Worm (Caenorhabditis elegans) whole organism, L2 larva: ENCODE data around the gene W01G7.4.
A peak's percentile ranks its signal among the peaks of the same experiment; 100 is the strongest.

Source experiments
- C34F6.9 ChIP-seq: fragments of 150-350 bp; optimal IDR thresholded peaks from 2 replicates; lab custom pipeline; 2014; ENCODE audit warnings: missing biosample characterization, missing genetic modification characterization
- F13H6.1 ChIP-seq: sonication (generic microtip); optimal IDR thresholded peaks from 2 replicates; lab custom pipeline; 2016; ENCODE audit warnings: missing genetic modification characterization, missing compliant biosample characterization
- Y55F3AM.14 ChIP-seq: fragments of 200-800 bp; sonication (Bioruptor generic); optimal IDR thresholded peaks from 2 replicates; lab custom pipeline; 2018; ENCODE audit warnings: mild to moderate bottlenecking, missing genetic modification characterization, missing compliant biosample characterization
- ZK546.5 ChIP-seq: sonication (generic microtip); optimal IDR thresholded peaks from 2 replicates; lab custom pipeline; 2017; ENCODE audit warnings: missing biosample characterization, missing genetic modification characterization
- alr-1 ChIP-seq: fragments of 150-350 bp; optimal IDR thresholded peaks from 2 replicates; lab custom pipeline; 2014; ENCODE audit warnings: missing biosample characterization, missing genetic modification characterization
- aly-2 ChIP-seq: fragments of 150-350 bp; optimal IDR thresholded peaks from 2 replicates; lab custom pipeline; 2014; ENCODE audit warnings: missing biosample characterization, missing genetic modification characterization
- blmp-1 ChIP-seq: sonication (generic microtip); optimal IDR thresholded peaks from 2 replicates; lab custom pipeline; 2017; ENCODE audit warnings: missing genetic modification characterization, mild to moderate bottlenecking, missing compliant biosample characterization, antibody characterized with exemption, moderate library complexity; ENCODE audit not compliant: insufficient read depth
- ceh-16 ChIP-seq: fragments of 150-350 bp; optimal IDR thresholded peaks from 2 replicates; lab custom pipeline; 2014; ENCODE audit warnings: missing biosample characterization, missing genetic modification characterization
- crh-2 ChIP-seq: sonication (generic microtip); optimal IDR thresholded peaks from 2 replicates; lab custom pipeline; 2017; ENCODE audit warnings: missing biosample characterization, missing genetic modification characterization
- dmd-4 ChIP-seq: sonication (generic microtip); optimal IDR thresholded peaks from 2 replicates; lab custom pipeline; 2017; ENCODE audit warnings: missing biosample characterization, missing genetic modification characterization
- egl-27 ChIP-seq: sonication (generic microtip); optimal IDR thresholded peaks from 3 replicates; lab custom pipeline; 2017; ENCODE audit warnings: missing biosample characterization, missing genetic modification reagents, missing genetic modification characterization
- elt-1 ChIP-seq: fragments of 150-350 bp; optimal IDR thresholded peaks from 2 replicates; lab custom pipeline; 2014; ENCODE audit warnings: missing biosample characterization, missing genetic modification characterization
- elt-3 ChIP-seq: sonication (generic microtip); optimal IDR thresholded peaks from 2 replicates; lab custom pipeline; 2017; ENCODE audit warnings: missing biosample characterization, missing genetic modification characterization
- fos-1 ChIP-seq: fragments of 150-350 bp; optimal IDR thresholded peaks from 2 replicates; lab custom pipeline; 2014; ENCODE audit warnings: missing biosample characterization, missing genetic modification characterization
- gmeb-1 ChIP-seq: fragments of 150-350 bp; optimal IDR thresholded peaks from 2 replicates; lab custom pipeline; 2014; ENCODE audit warnings: missing biosample characterization, missing genetic modification characterization
- lin-11 ChIP-seq: fragments of 150-350 bp; sonication (generic microtip); optimal IDR thresholded peaks from 2 replicates; lab custom pipeline; 2014; ENCODE audit warnings: missing biosample characterization, missing genetic modification characterization, inconsistent platforms, mixed read lengths
- lin-13 ChIP-seq: fragments of 150-350 bp; optimal IDR thresholded peaks from 2 replicates; lab custom pipeline; 2014; ENCODE audit warnings: missing biosample characterization, missing genetic modification reagents, missing genetic modification characterization
- lin-39 ChIP-seq: fragments of 150-350 bp; optimal IDR thresholded peaks from 2 replicates; lab custom pipeline; 2014; ENCODE audit warnings: missing biosample characterization, missing genetic modification reagents, missing genetic modification characterization
- lsy-2 ChIP-seq, 2 experiments: fragments of 150-350 bp in 1 of 2; sonication (generic microtip) in 1 of 2; optimal IDR thresholded peaks; 2 replicates each; lab custom pipeline; 2014 to 2017; ENCODE audit warnings: missing biosample characterization in 2 of 2, missing genetic modification characterization in 2 of 2
- mab-5 ChIP-seq: fragments of 150-350 bp; optimal IDR thresholded peaks from 2 replicates; lab custom pipeline; 2014; ENCODE audit warnings: missing biosample characterization, missing genetic modification characterization
- mdl-1 ChIP-seq, 2 experiments: fragments of 150-350 bp in 1 of 2; sonication (generic microtip) in 1 of 2; optimal IDR thresholded peaks; 2 replicates each; lab custom pipeline; 2017; ENCODE audit warnings: missing biosample characterization in 2 of 2, missing genetic modification characterization in 2 of 2
- nhr-10 ChIP-seq: sonication (generic microtip); optimal IDR thresholded peaks from 2 replicates; lab custom pipeline; 2017; ENCODE audit warnings: missing biosample characterization, missing genetic modification characterization
- nhr-12 ChIP-seq: fragments of 150-350 bp; optimal IDR thresholded peaks from 2 replicates; lab custom pipeline; 2014; ENCODE audit warnings: missing biosample characterization, missing genetic modification characterization
- nhr-129 ChIP-seq: fragments of 150-350 bp; optimal IDR thresholded peaks from 2 replicates; lab custom pipeline; 2014; ENCODE audit warnings: missing biosample characterization, missing genetic modification characterization
- nhr-21 ChIP-seq: fragments of 150-350 bp; optimal IDR thresholded peaks from 2 replicates; lab custom pipeline; 2014; ENCODE audit warnings: missing biosample characterization, missing genetic modification characterization
- nhr-23 ChIP-seq: fragments of 150-350 bp; optimal IDR thresholded peaks from 2 replicates; lab custom pipeline; 2014; ENCODE audit warnings: missing biosample characterization, missing genetic modification reagents, missing genetic modification characterization
- nhr-25 ChIP-seq: fragments of 150-350 bp; sonication (generic microtip); optimal IDR thresholded peaks from 3 replicates; lab custom pipeline; 2014; ENCODE audit warnings: missing biosample characterization, missing genetic modification characterization
- nhr-6 ChIP-seq: fragments of 150-350 bp; optimal IDR thresholded peaks from 2 replicates; lab custom pipeline; 2014; ENCODE audit warnings: missing biosample characterization, missing genetic modification characterization
- nhr-77 ChIP-seq: fragments of 150-350 bp; optimal IDR thresholded peaks from 2 replicates; lab custom pipeline; 2014; ENCODE audit warnings: missing biosample characterization, missing genetic modification characterization
- skn-1 ChIP-seq: sonication (generic microtip); optimal IDR thresholded peaks from 2 replicates; lab custom pipeline; 2017; ENCODE audit warnings: missing biosample characterization, missing genetic modification characterization
- sma-3 ChIP-seq: sonication (generic microtip); optimal IDR thresholded peaks from 2 replicates; lab custom pipeline; 2016; ENCODE audit warnings: missing genetic modification reagents, missing genetic modification characterization, missing compliant biosample characterization
- sma-9 ChIP-seq, 2 experiments: fragments of 150-350 bp in 1 of 2; sonication (generic microtip) in 1 of 2; optimal IDR thresholded peaks; 2 replicates each; lab custom pipeline; 2014 to 2016; ENCODE audit warnings: missing genetic modification characterization in 2 of 2, mild to moderate bottlenecking in 1 of 2, missing biosample characterization in 1 of 2, missing compliant biosample characterization in 1 of 2, missing genetic modification reagents in 1 of 2, moderate library complexity in 1 of 2
- snpc-4 ChIP-seq: fragments of 150-350 bp; optimal IDR thresholded peaks from 2 replicates; lab custom pipeline; 2014; ENCODE audit warnings: missing biosample characterization, missing genetic modification characterization
- unc-39 ChIP-seq: fragments of 150-350 bp; optimal IDR thresholded peaks from 2 replicates; lab custom pipeline; 2014; ENCODE audit warnings: missing biosample characterization, missing genetic modification characterization
- unc-62 ChIP-seq: fragments of 150-350 bp; optimal IDR thresholded peaks from 2 replicates; lab custom pipeline; 2014; ENCODE audit warnings: missing biosample characterization, missing genetic modification reagents, missing genetic modification characterization
- ztf-1 ChIP-seq: fragments of 200-800 bp; sonication (Bioruptor generic); conservative IDR thresholded peaks from 2 replicates; pipeline ENCODE4 v1.3.6; 2022; ENCODE audit warnings: missing genetic modification characterization, missing compliant biosample characterization
- ztf-11 ChIP-seq: sonication (generic microtip); optimal IDR thresholded peaks from 2 replicates; lab custom pipeline; 2017; ENCODE audit warnings: missing biosample characterization, missing genetic modification characterization
- ztf-4 ChIP-seq: fragments of 150-350 bp; optimal IDR thresholded peaks from 2 replicates; lab custom pipeline; 2014; ENCODE audit warnings: missing biosample characterization, missing genetic modification characterization

The W01G7.4 gene

DNA sequence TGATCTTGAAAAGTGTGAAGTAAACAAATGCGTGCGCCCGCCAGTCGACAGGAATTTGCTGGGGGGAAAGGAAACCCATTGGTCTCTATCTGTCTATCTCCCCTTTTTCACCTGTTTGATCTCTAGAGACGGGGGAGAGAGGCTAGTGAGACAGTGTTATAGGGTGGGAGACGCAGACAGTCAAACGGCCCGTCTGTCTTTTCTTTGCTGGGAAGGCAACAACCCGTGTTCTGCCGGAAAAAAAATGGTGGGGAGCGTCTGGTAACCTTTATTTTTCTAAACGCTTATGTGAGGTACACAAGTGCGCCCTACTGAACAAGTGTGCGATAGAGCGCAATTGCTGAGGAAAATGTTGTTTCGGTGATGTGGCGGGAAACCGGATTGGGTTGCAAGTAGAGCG lies 10.0 kb upstream of the W01G7.4 start:
- TF ChIP-seq nhr-129, result peak; percentile 81
- TF ChIP-seq unc-62, result no peak
- no peak for TF ChIP-seq nhr-10 (tag; lab: Kevin White, UChicago)
- peak; percentile 58 for TF ChIP-seq gmeb-1 (tag; lab: Kevin White, UChicago)
- peak in 1 of 2 experiments; percentile 22 for TF ChIP-seq mdl-1 (tag; optimal IDR thresholded peaks at IDR 0.05; lab: Kevin White, UChicago)
- peak; percentile 56 for TF ChIP-seq lin-13
- no peak for TF ChIP-seq elt-3 (tag; lab: Kevin White, UChicago)
- no peak for TF ChIP-seq elt-1 (tag; lab: Kevin White, UChicago)
- peak; percentile 51 for TF ChIP-seq blmp-1 (tag; lab: Kevin White, UChicago)
- peak; percentile 66 for TF ChIP-seq sma-3 (GFP tag; lab: Kevin White, UChicago)
- no peak for TF ChIP-seq Y55F3AM.14 (GFP tag; lab: Kevin White, UChicago)
- peak; percentile 37 for TF ChIP-seq ztf-4 (tag; lab: Kevin White, UChicago)
- TF ChIP-seq crh-2 (tag; lab: Kevin White, UChicago), result peak; percentile 53
- peak; percentile 54 for TF ChIP-seq C34F6.9
- TF ChIP-seq lin-11 (tag; lab: Kevin White, UChicago), result no peak
- TF ChIP-seq nhr-25 (tag; lab: Kevin White, UChicago), result peak; percentile 83
- TF ChIP-seq egl-27 (tag; lab: Kevin White, UChicago), result peak; percentile 56
- TF ChIP-seq nhr-21 (tag; lab: Kevin White, UChicago), result peak; percentile 62
- peak; percentile 8 for TF ChIP-seq mab-5 (tag; lab: Kevin White, UChicago)
- TF ChIP-seq nhr-77, result peak; percentile 1
- TF ChIP-seq F13H6.1 (tag; lab: Kevin White, UChicago), result peak; percentile 84
- peak in 1 of 2 experiments; percentile 66 for TF ChIP-seq lsy-2 (tag; optimal IDR thresholded peaks at IDR 0.05; lab: Kevin White, UChicago)
- peak; percentile 44 for TF ChIP-seq fos-1
- peak; percentile 90 for TF ChIP-seq sma-9 (GFP tag; optimal IDR thresholded peaks at IDR 0.05; lab: Kevin White, UChicago)
- no peak for TF ChIP-seq sma-9 (tag; optimal IDR thresholded peaks at IDR 0.05; lab: Kevin White, UChicago)
- TF ChIP-seq ceh-16 (tag; lab: Kevin White, UChicago), result peak; percentile 47

DNA sequence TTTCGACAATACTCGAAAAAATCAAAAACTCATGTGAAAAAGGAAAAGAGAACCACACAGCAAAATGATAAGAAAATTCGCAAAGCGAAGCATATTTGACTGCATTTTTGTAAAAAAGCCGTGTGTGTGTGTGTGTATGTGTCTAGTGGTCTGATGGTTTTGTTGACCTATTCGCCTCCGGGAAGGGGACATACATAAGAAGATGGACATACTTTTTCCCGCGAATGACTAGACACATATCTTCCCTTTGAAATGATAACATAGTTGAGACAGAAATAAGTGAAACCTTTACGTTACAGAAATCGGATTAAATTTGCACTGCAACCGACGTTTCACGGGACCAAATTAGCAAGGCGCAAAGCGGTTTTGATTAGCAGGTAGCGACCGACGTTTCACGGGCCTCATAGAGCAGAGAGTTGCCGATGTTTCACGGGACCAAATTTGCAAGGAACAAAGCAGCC lies 9.0 kb upstream of the W01G7.4 start:
- TF ChIP-seq ztf-4 (tag; lab: Kevin White, UChicago) (no peak), snpc-4 (peak; percentile 35), fos-1 (peak; percentile 51), alr-1 (tag; lab: Kevin White, UChicago) (no peak), nhr-12 (tag; lab: Kevin White, UChicago) (no peak), skn-1 (tag; lab: Kevin White, UChicago) (no peak), ZK546.5 (tag; lab: Kevin White, UChicago) (no peak), gmeb-1 (tag; lab: Kevin White, UChicago) (no peak), ztf-11 (tag; lab: Kevin White, UChicago) (no peak), mdl-1 (tag; optimal IDR thresholded peaks at IDR 0.05; lab: Kevin White, UChicago) (no peak), dmd-4 (no peak), nhr-21 (tag; lab: Kevin White, UChicago) (peak; percentile 7), unc-62 (no peak)

DNA sequence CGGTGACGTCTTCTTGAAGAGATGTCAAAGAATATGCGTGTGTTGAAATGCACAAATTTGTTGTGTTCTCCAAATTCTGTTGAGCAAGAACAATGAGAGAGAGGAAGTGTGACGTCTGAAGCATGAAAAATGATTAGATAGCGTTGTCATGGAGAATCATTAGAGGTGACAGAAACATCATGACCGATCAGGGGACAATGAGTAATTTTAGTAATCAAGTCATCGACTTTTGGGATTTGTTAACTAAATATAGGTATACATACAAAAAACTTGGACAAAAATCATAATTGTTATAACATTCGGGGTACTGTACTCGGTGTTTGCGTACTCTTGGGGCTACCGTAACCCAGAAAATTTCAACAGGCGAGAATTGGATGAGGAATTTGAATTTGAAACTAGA lies 8.3 kb upstream of the W01G7.4 start, which contains the start of gene daf-5:
Gene daf-5 (minus strand): TSS at position 101 of the 400 bp plus-strand sequence.
- TF ChIP-seq C34F6.9, result no peak
- no peak for TF ChIP-seq aly-2
- no peak for TF ChIP-seq nhr-129
- no peak for TF ChIP-seq lin-39 (tag; lab: Kevin White, UChicago)
- TF ChIP-seq nhr-10 (tag; lab: Kevin White, UChicago), result no peak
- TF ChIP-seq ztf-4 (tag; lab: Kevin White, UChicago), result no peak
- no peak for TF ChIP-seq elt-1 (tag; lab: Kevin White, UChicago)
- no peak for TF ChIP-seq nhr-6 (tag; lab: Kevin White, UChicago)
- TF ChIP-seq lsy-2 (tag; optimal IDR thresholded peaks at IDR 0.05; lab: Kevin White, UChicago), result no peak
- TF ChIP-seq, all 48 proteins: peak for 0

DNA sequence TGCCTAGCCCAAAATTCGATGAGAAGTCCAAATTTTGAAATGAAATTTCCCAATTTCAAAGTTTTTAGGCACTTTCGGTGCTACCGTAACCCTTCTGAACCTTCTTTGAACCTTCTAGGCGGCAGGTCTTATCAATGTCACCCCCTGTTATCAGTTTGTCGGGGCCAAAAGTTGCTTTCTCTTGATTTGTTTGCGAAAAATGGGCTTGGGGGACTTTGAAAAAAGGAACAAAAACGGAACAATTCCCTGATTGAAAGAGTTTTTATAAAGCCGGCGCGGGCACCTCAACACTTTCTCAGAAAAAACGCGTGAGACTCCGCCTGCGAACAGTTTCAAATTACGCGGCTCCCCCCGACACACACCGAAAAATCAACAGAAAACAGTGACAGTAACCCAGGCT lies 7.4 kb upstream of the W01G7.4 start:
- TF ChIP-seq nhr-23 (tag; lab: Kevin White, UChicago) (no peak), ztf-1 (GFP tag; lab: Robert Waterston, UW) (no peak), unc-39 (tag; lab: Kevin White, UChicago) (no peak), Y55F3AM.14 (GFP tag; lab: Kevin White, UChicago) (no peak)
- TF ChIP-seq, all 48 proteins: peak for 0
